Fruit fly (Drosophila melanogaster): Measurements from ENCODE around the gene Rtel1.
A peak's percentile ranks its signal among the peaks of the same experiment; 100 is the strongest.

The Rtel1 gene

DNA sequence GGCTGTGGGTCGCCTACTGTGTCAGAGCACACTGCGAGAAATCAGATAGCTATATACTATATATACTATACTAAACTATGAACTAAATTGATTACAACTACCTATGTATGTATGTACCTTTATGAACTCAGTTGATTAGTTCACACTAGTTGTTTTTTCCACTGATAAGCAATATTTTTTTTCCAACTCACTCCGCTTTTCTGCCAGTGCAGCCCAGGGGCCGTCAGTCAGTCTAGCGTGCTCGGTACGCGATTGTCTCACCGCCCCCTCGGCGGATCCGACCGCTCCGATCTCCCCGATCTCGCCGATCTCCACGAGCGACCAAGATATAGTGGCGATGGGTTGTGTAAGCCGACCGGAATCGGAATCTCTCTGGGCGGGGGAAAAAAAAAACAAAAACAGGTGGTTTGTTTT is 41.6 kb upstream of the Rtel1 start (continued):
- TF ChIP-seq CTCF (GFP tag; optimal IDR thresholded peaks at IDR 0.05): peak; percentile 36
- peak; percentile 81 for TF ChIP-seq fd96Cb (tag; optimal IDR thresholded peaks at IDR 0.05)
- TF ChIP-seq HLH4C (GFP tag; IDR thresholded peaks at IDR 0.05; ENCODE audit: partially characterized antibody): no peak
- peak; percentile 60 for TF ChIP-seq Antp (GFP tag; optimal IDR thresholded peaks at IDR 0.05)
- TF ChIP-seq zen (tag; optimal IDR thresholded peaks at IDR 0.05): peak; percentile 66
- peak; percentile 80 for TF ChIP-seq ap (GFP tag; IDR thresholded peaks at IDR 0.05)
- TF ChIP-seq ken (GFP tag; IDR thresholded peaks at IDR 0.05): peak; percentile 82
- TF ChIP-seq E2f1 (GFP tag; IDR thresholded peaks at IDR 0.05): peak; percentile 88
- no peak for TF ChIP-seq cad (GFP tag; optimal IDR thresholded peaks at IDR 0.05)
- TF ChIP-seq en (GFP tag; optimal IDR thresholded peaks at IDR 0.05): no peak
- TF ChIP-seq ac (GFP tag; optimal IDR thresholded peaks at IDR 0.05): no peak
- TF ChIP-seq Lhr (GFP tag; optimal IDR thresholded peaks at IDR 0.05): no peak
- no peak for TF ChIP-seq Elba2 (GFP tag; optimal IDR thresholded peaks at IDR 0.05)
- peak; percentile 34 for TF ChIP-seq MTF-1 (GFP tag; optimal IDR thresholded peaks at IDR 0.05; ENCODE audit: borderline replicate concordance)
- TF ChIP-seq HLH54F (GFP tag; optimal IDR thresholded peaks at IDR 0.05): peak; percentile 43
- TF ChIP-seq prd (optimal IDR thresholded peaks at IDR 0.05): no peak
- peak; percentile 92 for TF ChIP-seq prd (GFP tag; IDR thresholded peaks at IDR 0.05)
- no peak for TF ChIP-seq dm (GFP tag; optimal IDR thresholded peaks at IDR 0.05)
- peak; percentile 78 for TF ChIP-seq CG4424 (GFP tag; optimal IDR thresholded peaks at IDR 0.05)
- TF ChIP-seq Oaz (GFP tag; IDR thresholded peaks at IDR 0.05): peak; percentile 84
- peak; percentile 44 for TF ChIP-seq CG1529 (GFP tag; optimal IDR thresholded peaks at IDR 0.05)
- peak; percentile 69 for TF ChIP-seq CG11696 (GFP tag; IDR thresholded peaks at IDR 0.05)
- TF ChIP-seq wek (GFP tag; optimal IDR thresholded peaks at IDR 0.05): peak; percentile 38
- peak; percentile 35 for TF ChIP-seq tio (GFP tag; optimal IDR thresholded peaks at IDR 0.05)
- TF ChIP-seq NfI (GFP tag; optimal IDR thresholded peaks at IDR 0.05): peak; percentile 67
- TF ChIP-seq Med (GFP tag): peak; percentile 97
- TF ChIP-seq CG8089 (GFP tag; optimal IDR thresholded peaks at IDR 0.05): peak; percentile 13
- TF ChIP-seq nmo (GFP tag; optimal IDR thresholded peaks at IDR 0.05): peak; percentile 79
- no peak for TF ChIP-seq h (optimal IDR thresholded peaks at IDR 0.05)
- peak; percentile 89 for TF ChIP-seq CG10543 (GFP tag; optimal IDR thresholded peaks at IDR 0.05)
- TF ChIP-seq bcd (GFP tag; optimal IDR thresholded peaks at IDR 0.05): peak; percentile 89
- peak; percentile 65 for TF ChIP-seq tup (GFP tag; optimal IDR thresholded peaks at IDR 0.05)
- TF ChIP-seq CG12391 (tag; optimal IDR thresholded peaks at IDR 0.05): peak; percentile 80
- peak; percentile 76 for TF ChIP-seq CG6813 (GFP tag; optimal IDR thresholded peaks at IDR 0.05)
- peak; percentile 85 for TF ChIP-seq wdn (GFP tag; IDR thresholded peaks at IDR 0.05)
- TF ChIP-seq shn (GFP tag; optimal IDR thresholded peaks at IDR 0.05): peak; percentile 62
- no peak for TF ChIP-seq Bgb (GFP tag; IDR thresholded peaks at IDR 0.05; ENCODE audit: partially characterized antibody)
- TF ChIP-seq zf30C (GFP tag; optimal IDR thresholded peaks at IDR 0.05): peak; percentile 40
- peak; percentile 62 for TF ChIP-seq CG18619 (GFP tag; optimal IDR thresholded peaks at IDR 0.05)
- TF ChIP-seq pb (GFP tag; optimal IDR thresholded peaks at IDR 0.05): peak; percentile 32
- peak; percentile 73 for TF ChIP-seq CG17385 (GFP tag; optimal IDR thresholded peaks at IDR 0.05)
- peak; percentile 69 for TF ChIP-seq D19B (GFP tag; optimal IDR thresholded peaks at IDR 0.05)
- peak; percentile 89 for TF ChIP-seq CG6175 (GFP tag; IDR thresholded peaks at IDR 0.05)
- no peak for TF ChIP-seq insv (GFP tag; optimal IDR thresholded peaks at IDR 0.05)
- peak; percentile 35 for TF ChIP-seq slou (GFP tag; optimal IDR thresholded peaks at IDR 0.05)
- peak; percentile 82 for TF ChIP-seq peb (GFP tag; IDR thresholded peaks at IDR 0.05)
- TF ChIP-seq CG13123 (GFP tag; optimal IDR thresholded peaks at IDR 0.05): no peak
- peak; percentile 88 for TF ChIP-seq tap (tag; optimal IDR thresholded peaks at IDR 0.05)
- peak; percentile 92 for TF ChIP-seq Atf6 (GFP tag; IDR thresholded peaks at IDR 0.05)
- peak; percentile 45 for TF ChIP-seq bab2 (GFP tag; optimal IDR thresholded peaks at IDR 0.05)
- no peak for TF ChIP-seq CG15601 (tag; optimal IDR thresholded peaks at IDR 0.05)
- TF ChIP-seq twi (tag; optimal IDR thresholded peaks at IDR 0.05): no peak
- TF ChIP-seq btn (GFP tag; optimal IDR thresholded peaks at IDR 0.05): peak; percentile 12

All from whole organism, embryonic.